Worm (Caenorhabditis elegans): Measurements from ENCODE around the gene snb-5.
A peak's percentile ranks its signal among the peaks of the same experiment; 100 is the strongest.

Gene snb-5

ce11 chrIII:8237827-8238226 is 35.0 kb downstream of the snb-5 start, which contains the start of gene tsp-2:
TSS of gene tsp-2 (minus strand) at chrIII:8237935.
- TF ChIP-seq pha-4 (tag; optimal IDR thresholded peaks at IDR 0.05) (peak; percentile 69), ceh-28 (tag; optimal IDR thresholded peaks at IDR 0.05) (no peak), elt-2 (tag; optimal IDR thresholded peaks at IDR 0.05) (peak; percentile 86), pqm-1 (tag; optimal IDR thresholded peaks at IDR 0.05) (peak; percentile 86), ZK546.5 (tag; optimal IDR thresholded peaks at IDR 0.05) (no peak), jun-1 (tag; optimal IDR thresholded peaks at IDR 0.05) (peak; percentile 49), nhr-237 (tag; optimal IDR thresholded peaks at IDR 0.05) (no peak)

ce11 chrIII:8239325-8239724 is 36.5 kb downstream of the snb-5 start, which contains the start of gene tsp-1:
TSS of gene tsp-1 (minus strand) at chrIII:8239423.
- no peak for TF ChIP-seq ceh-28 (tag; optimal IDR thresholded peaks at IDR 0.05)
- TF ChIP-seq ama-1 (optimal IDR thresholded peaks at IDR 0.05), result no peak
- no peak for TF ChIP-seq ZK546.5 (tag; optimal IDR thresholded peaks at IDR 0.05)
- no peak for TF ChIP-seq mdl-1 (tag; optimal IDR thresholded peaks at IDR 0.05)
- no peak for TF ChIP-seq elt-1 (tag; optimal IDR thresholded peaks at IDR 0.05)
- TF ChIP-seq fkh-10 (GFP tag; optimal IDR thresholded peaks at IDR 0.05), result no peak
- TF ChIP-seq aly-2 (tag; optimal IDR thresholded peaks at IDR 0.05), result no peak
- TF ChIP-seq nhr-76 (tag; optimal IDR thresholded peaks at IDR 0.05), result no peak
- TF ChIP-seq fkh-2 (tag; optimal IDR thresholded peaks at IDR 0.05), result no peak
- TF ChIP-seq sea-2 (GFP tag; optimal IDR thresholded peaks at IDR 0.05), result no peak
- TF ChIP-seq pqm-1 (tag; optimal IDR thresholded peaks at IDR 0.05), result peak; percentile 39
- TF ChIP-seq pha-4 (tag; optimal IDR thresholded peaks at IDR 0.05), result peak; percentile 21
- peak; percentile 35 for TF ChIP-seq elt-2 (tag; optimal IDR thresholded peaks at IDR 0.05)
- no peak for TF ChIP-seq ztf-4 (tag; optimal IDR thresholded peaks at IDR 0.05)
- no peak for TF ChIP-seq lsy-12 (tag; optimal IDR thresholded peaks at IDR 0.05)

ce11 chrIII:8240247-8240646 is 37.4 kb downstream of the snb-5 start:
- peak; percentile 83 for TF ChIP-seq pqm-1 (tag; optimal IDR thresholded peaks at IDR 0.05)
- peak; percentile 57 for TF ChIP-seq elt-2 (tag; optimal IDR thresholded peaks at IDR 0.05)
- TF ChIP-seq nhr-237 (tag; optimal IDR thresholded peaks at IDR 0.05), result no peak

- TF ChIP-seq nhr-23 (tag; optimal IDR thresholded peaks at IDR 0.05) (no peak), elt-3 (tag; optimal IDR thresholded peaks at IDR 0.05) (no peak), mdl-1 (tag; optimal IDR thresholded peaks at IDR 0.05) (no peak), ceh-9 (tag; optimal IDR thresholded peaks at IDR 0.05) (no peak), R02D3.7 (tag; optimal IDR thresholded peaks at IDR 0.05) (no peak), unc-39 (tag; optimal IDR thresholded peaks at IDR 0.05) (no peak), hmg-11 (tag; optimal IDR thresholded peaks at IDR 0.05) (no peak), egl-5 (tag; optimal IDR thresholded peaks at IDR 0.05) (no peak), ceh-16 (tag; optimal IDR thresholded peaks at IDR 0.05) (no peak), pqm-1 (tag; optimal IDR thresholded peaks at IDR 0.05) (no peak), egl-27 (tag; optimal IDR thresholded peaks at IDR 0.05) (no peak), sea-2 (GFP tag; optimal IDR thresholded peaks at IDR 0.05) (no peak), ceh-82 (tag; optimal IDR thresholded peaks at IDR 0.05) (no peak), ceh-28 (tag; optimal IDR thresholded peaks at IDR 0.05) (no peak), lin-15B (tag; optimal IDR thresholded peaks at IDR 0.05) (no peak), nhr-76 (tag; optimal IDR thresholded peaks at IDR 0.05) (no peak), daf-12 (tag; optimal IDR thresholded peaks at IDR 0.05) (no peak), fkh-10 (GFP tag; optimal IDR thresholded peaks at IDR 0.05) (no peak)
Measured at ce11 chrIII:8240948-8241347, 38.1 kb downstream of the snb-5 start.

ce11 chrIII:8242809-8243208 is 40.0 kb downstream of the snb-5 start, which contains the start of gene C02F5.12:
TSS of gene C02F5.12 (minus strand) at chrIII:8243029.
- no peak for TF ChIP-seq ceh-9 (tag; optimal IDR thresholded peaks at IDR 0.05)
- TF ChIP-seq nhr-43 (tag; optimal IDR thresholded peaks at IDR 0.05; ENCODE audit: poor library complexity, severe bottlenecking), result no peak
- TF ChIP-seq elt-2 (tag; optimal IDR thresholded peaks at IDR 0.05), result peak; percentile 43
- no peak for TF ChIP-seq tbx-2 (tag; optimal IDR thresholded peaks at IDR 0.05)
- peak; percentile 72 for TF ChIP-seq pha-4 (tag; optimal IDR thresholded peaks at IDR 0.05)
- TF ChIP-seq nhr-67 (tag; optimal IDR thresholded peaks at IDR 0.05), result no peak
- TF ChIP-seq skn-1 (tag; optimal IDR thresholded peaks at IDR 0.05), result no peak
- peak; percentile 22 for TF ChIP-seq pqm-1 (tag; optimal IDR thresholded peaks at IDR 0.05)
- TF ChIP-seq lsy-12 (tag; optimal IDR thresholded peaks at IDR 0.05), result peak; percentile 4
- peak; percentile 26 for TF ChIP-seq nhr-25 (tag; optimal IDR thresholded peaks at IDR 0.05)
- peak; percentile 24 for TF ChIP-seq hmg-11 (tag; optimal IDR thresholded peaks at IDR 0.05)
- peak; percentile 80 for TF ChIP-seq ama-1 (optimal IDR thresholded peaks at IDR 0.05)
- no peak for TF ChIP-seq nhr-237 (tag; optimal IDR thresholded peaks at IDR 0.05)
- no peak for TF ChIP-seq ztf-11 (tag; optimal IDR thresholded peaks at IDR 0.05)
- TF ChIP-seq nfya-1 (tag; optimal IDR thresholded peaks at IDR 0.05; ENCODE audit: insufficient read depth), result peak; percentile 59
- TF ChIP-seq egl-5 (tag; optimal IDR thresholded peaks at IDR 0.05), result no peak
- peak; percentile 17 for TF ChIP-seq nhr-23 (tag; optimal IDR thresholded peaks at IDR 0.05)
